Fruit fly (Drosophila melanogaster) whole organism, embryonic: ENCODE measurements around the gene CG43184.

Experiments
- CG1024 ChIP-seq: fragments of 200-800 bp; sonication (Bioruptor generic); IDR thresholded peaks from 2 replicates; pipeline ENCODE4 v1.3.6; 2022; ENCODE audit warnings: missing biosample characterization, missing genetic modification characterization
- CG10267 ChIP-seq: fragments of 200-800 bp; sonication (Bioruptor generic); optimal IDR thresholded peaks from 2 replicates; lab custom pipeline; 2018; ENCODE audit warnings: missing biosample characterization, mild to moderate bottlenecking, missing genetic modification characterization, moderate library complexity
- CG10366 ChIP-seq: fragments of 200-800 bp; sonication (Bioruptor generic); IDR thresholded peaks from 2 replicates; pipeline ENCODE4 v1.3.6; 2022; ENCODE audit warnings: missing biosample characterization, missing genetic modification characterization
- CG11398 ChIP-seq: fragments of 200-800 bp; sonication (Bioruptor generic); optimal IDR thresholded peaks from 2 replicates; lab custom pipeline; 2016; ENCODE audit warnings: missing biosample characterization, missing genetic modification characterization
- CG12236 ChIP-seq: fragments of 200-800 bp; sonication (Bioruptor generic); optimal IDR thresholded peaks from 2 replicates; lab custom pipeline; 2016; ENCODE audit warnings: missing biosample characterization, missing genetic modification characterization
- CG12744 ChIP-seq: fragments of 200-800 bp; sonication (Bioruptor generic); optimal IDR thresholded peaks from 2 replicates; lab custom pipeline; 2016; ENCODE audit warnings: missing biosample characterization, missing genetic modification characterization
- CG13624 ChIP-seq: fragments of 200-800 bp; sonication (Bioruptor generic); optimal IDR thresholded peaks from 2 replicates; lab custom pipeline; 2016; ENCODE audit warnings: missing biosample characterization, missing genetic modification characterization
- CG13775 ChIP-seq: fragments of 200-800 bp; sonication (Bioruptor generic); optimal IDR thresholded peaks from 3 replicates; lab custom pipeline; 2017; ENCODE audit warnings: missing biosample characterization, mild to moderate bottlenecking, missing genetic modification characterization
- CG14441 ChIP-seq: fragments of 200-800 bp; sonication (Bioruptor generic); IDR thresholded peaks from 2 replicates; pipeline ENCODE4 v1.3.6; 2022; ENCODE audit warnings: missing biosample characterization, missing genetic modification characterization
- CG1529 ChIP-seq: fragments of 200-800 bp; sonication (Bioruptor generic); optimal IDR thresholded peaks from 3 replicates; lab custom pipeline; 2018; ENCODE audit warnings: missing biosample characterization, missing genetic modification characterization
- CG15696 ChIP-seq: fragments of 200-800 bp; sonication (Bioruptor generic); optimal IDR thresholded peaks from 2 replicates; lab custom pipeline; 2019; ENCODE audit warnings: missing biosample characterization, mild to moderate bottlenecking, missing genetic modification characterization, moderate library complexity
- CG1647 ChIP-seq: fragments of 200-800 bp; sonication (Bioruptor generic); optimal IDR thresholded peaks from 3 replicates; lab custom pipeline; 2016; ENCODE audit warnings: missing biosample characterization, missing genetic modification characterization
- CG16815 ChIP-seq: fragments of 200-800 bp; sonication (Bioruptor generic); optimal IDR thresholded peaks from 3 replicates; lab custom pipeline; 2017; ENCODE audit warnings: missing biosample characterization, mild to moderate bottlenecking, missing genetic modification characterization
- CG16863 ChIP-seq: fragments of 200-800 bp; sonication (Bioruptor generic); optimal IDR thresholded peaks from 3 replicates; lab custom pipeline; 2016; ENCODE audit warnings: missing biosample characterization, missing genetic modification characterization
- CG17186 ChIP-seq: fragments of 200-800 bp; sonication (Bioruptor generic); optimal IDR thresholded peaks from 3 replicates; lab custom pipeline; 2017; ENCODE audit warnings: missing biosample characterization, missing genetic modification reagents, missing genetic modification characterization
- CG1832 ChIP-seq: fragments of 200-800 bp; sonication (Bioruptor generic); optimal IDR thresholded peaks from 2 replicates; lab custom pipeline; 2017; ENCODE audit warnings: missing biosample characterization, mild to moderate bottlenecking, missing genetic modification characterization, inconsistent platforms
- CG30431 ChIP-seq: fragments of 200-800 bp; sonication (Bioruptor generic); optimal IDR thresholded peaks from 2 replicates; lab custom pipeline; 2017; ENCODE audit warnings: missing biosample characterization, missing genetic modification characterization
- CG4707 ChIP-seq: fragments of 200-800 bp; sonication (Bioruptor generic); optimal IDR thresholded peaks from 2 replicates; lab custom pipeline; 2018; ENCODE audit warnings: missing biosample characterization, mild to moderate bottlenecking, missing genetic modification characterization, moderate library complexity
- CG6689 ChIP-seq: fragments of 200-800 bp; sonication (Bioruptor generic); IDR thresholded peaks from 2 replicates; pipeline ENCODE4 v1.3.6; 2022; ENCODE audit warnings: missing biosample characterization, missing genetic modification characterization
- CG6791 ChIP-seq: fragments of 200-800 bp; sonication (Bioruptor generic); IDR thresholded peaks from 3 replicates; pipeline ENCODE4 v1.3.6; 2022; ENCODE audit warnings: missing biosample characterization, missing genetic modification characterization; ENCODE audit not compliant: partially characterized antibody
- CG7372 ChIP-seq: fragments of 200-800 bp; sonication (Bioruptor generic); IDR thresholded peaks from 2 replicates; pipeline ENCODE4 v1.3.6; 2022; ENCODE audit warnings: missing biosample characterization, missing genetic modification characterization
- CG7745 ChIP-seq: fragments of 200-800 bp; sonication (Bioruptor generic); optimal IDR thresholded peaks from 2 replicates; lab custom pipeline; 2018; ENCODE audit warnings: missing biosample characterization, mild to moderate bottlenecking, missing genetic modification characterization, moderate library complexity
- D19A ChIP-seq: fragments of 200-800 bp; optimal IDR thresholded peaks from 3 replicates; lab custom pipeline; 2019; ENCODE audit warnings: missing biosample characterization, mild to moderate bottlenecking, missing genetic modification characterization, moderate library complexity
- D19B ChIP-seq: fragments of 200-800 bp; sonication (Bioruptor generic); optimal IDR thresholded peaks from 2 replicates; lab custom pipeline; 2017; ENCODE audit warnings: missing biosample characterization, mild to moderate bottlenecking, missing genetic modification characterization
- Drgx ChIP-seq: fragments of 200-800 bp; sonication (Bioruptor generic); IDR thresholded peaks from 2 replicates; pipeline ENCODE4 v1.3.6; 2022; ENCODE audit warnings: missing biosample characterization, missing genetic modification characterization
- Elba2 ChIP-seq: fragments of 200-800 bp; sonication (Bioruptor generic); optimal IDR thresholded peaks from 3 replicates; lab custom pipeline; 2016; ENCODE audit warnings: missing biosample characterization, missing genetic modification characterization
- Ets65A ChIP-seq: fragments of 200-800 bp; sonication (Bioruptor generic); peaks from one replicate; lab custom pipeline; 2016; ENCODE audit warnings: missing biosample characterization, missing genetic modification characterization
- Gsc ChIP-seq: fragments of 200-800 bp; sonication (Bioruptor generic); IDR thresholded peaks from 2 replicates; pipeline ENCODE4 v1.3.6; 2022; ENCODE audit warnings: missing biosample characterization, missing genetic modification characterization
- HLH4C ChIP-seq: fragments of 200-800 bp; sonication (Bioruptor generic); IDR thresholded peaks from 3 replicates; pipeline ENCODE4 v1.3.6; 2022; ENCODE audit warnings: missing biosample characterization, missing genetic modification characterization; ENCODE audit not compliant: partially characterized antibody
- Hmx ChIP-seq: fragments of 200-800 bp; sonication (Bioruptor generic); optimal IDR thresholded peaks from 2 replicates; lab custom pipeline; 2016; ENCODE audit warnings: missing biosample characterization, missing genetic modification characterization
- Hr3 ChIP-seq: fragments of 200-800 bp; sonication (Bioruptor generic); optimal IDR thresholded peaks from 3 replicates; lab custom pipeline; 2016; ENCODE audit warnings: missing biosample characterization, missing genetic modification characterization
- Hr51 ChIP-seq, 2 experiments: fragments of 200-800 bp; sonication (Bioruptor generic); optimal IDR thresholded peaks; 2 replicates in 1 of 2; 3 replicates in 1 of 2; lab custom pipeline; 2016 to 2018; ENCODE audit warnings: missing biosample characterization in 2 of 2, missing genetic modification characterization in 2 of 2, mild to moderate bottlenecking in 1 of 2, moderate library complexity in 1 of 2
- Jarid2 ChIP-seq: fragments of 200-800 bp; sonication (Bioruptor generic); optimal IDR thresholded peaks from 3 replicates; lab custom pipeline; 2017; ENCODE audit warnings: mild to moderate bottlenecking, missing biosample characterization, missing genetic modification reagents, missing genetic modification characterization
- MESR4 ChIP-seq: fragments of 200-800 bp; sonication (Bioruptor generic); optimal IDR thresholded peaks from 2 replicates; lab custom pipeline; 2018; ENCODE audit warnings: missing biosample characterization, mild to moderate bottlenecking, missing genetic modification characterization, moderate library complexity
- NFAT ChIP-seq: fragments of 200-800 bp; sonication (Bioruptor generic); IDR thresholded peaks from 2 replicates; pipeline ENCODE4 v1.3.6; 2022; ENCODE audit warnings: missing biosample characterization, missing genetic modification characterization
- Oaz ChIP-seq: fragments of 200-800 bp; sonication (Bioruptor generic); IDR thresholded peaks from 2 replicates; pipeline ENCODE4 v1.3.6; 2022; ENCODE audit warnings: missing biosample characterization, missing genetic modification characterization
- Pdp1 ChIP-seq, 2 experiments: fragments of 200-800 bp; sonication (Bioruptor generic); optimal IDR thresholded peaks; 3 replicates each; lab custom pipeline; 2016; ENCODE audit warnings: missing biosample characterization in 2 of 2, missing genetic modification characterization in 2 of 2, mild to moderate bottlenecking in 1 of 2, moderate library complexity in 1 of 2
- Six4 ChIP-seq: fragments of 200-800 bp; sonication (Bioruptor generic); optimal IDR thresholded peaks from 2 replicates; lab custom pipeline; 2016; ENCODE audit warnings: missing biosample characterization, missing genetic modification characterization
- Sry-β ChIP-seq: fragments of 200-800 bp; sonication (Bioruptor generic); optimal IDR thresholded peaks from 2 replicates; lab custom pipeline; 2018; ENCODE audit warnings: missing biosample characterization, mild to moderate bottlenecking, missing genetic modification characterization, moderate library complexity
- bab2 ChIP-seq: fragments of 200-800 bp; sonication (Bioruptor generic); optimal IDR thresholded peaks from 2 replicates; lab custom pipeline; 2016; ENCODE audit warnings: missing biosample characterization, missing genetic modification characterization
- cas ChIP-seq: fragments of 200-800 bp; sonication (Bioruptor generic); IDR thresholded peaks from 2 replicates; pipeline ENCODE4 v1.3.6; 2022; ENCODE audit warnings: missing biosample characterization, missing genetic modification characterization
- dysf ChIP-seq: fragments of 200-800 bp; sonication (Bioruptor generic); IDR thresholded peaks from 3 replicates; pipeline ENCODE4 v1.3.6; 2022; ENCODE audit warnings: missing biosample characterization, missing genetic modification characterization
- fu2 ChIP-seq: fragments of 200-800 bp; sonication (Bioruptor generic); optimal IDR thresholded peaks from 2 replicates; lab custom pipeline; 2016; ENCODE audit warnings: missing biosample characterization, missing genetic modification characterization
- h ChIP-seq: fragments of >200 bp; optimal IDR thresholded peaks from 2 replicates; lab custom pipeline; 2017
- inv ChIP-seq: fragments of 200-800 bp; sonication (Bioruptor generic); IDR thresholded peaks from 2 replicates; pipeline ENCODE4 v1.3.6; 2022; ENCODE audit warnings: missing biosample characterization, missing genetic modification characterization; ENCODE audit not compliant: partially characterized antibody
- jing ChIP-seq: fragments of 200-800 bp; sonication (Bioruptor generic); optimal IDR thresholded peaks from 2 replicates; lab custom pipeline; 2018; ENCODE audit warnings: missing biosample characterization, mild to moderate bottlenecking, missing genetic modification characterization
- nau ChIP-seq: fragments of 200-800 bp; sonication (Bioruptor generic); optimal IDR thresholded peaks from 3 replicates; lab custom pipeline; 2017; ENCODE audit warnings: missing biosample characterization, mild to moderate bottlenecking, missing genetic modification characterization, missing genetic modification reagents
- pita ChIP-seq: fragments of 200-800 bp; sonication (Bioruptor generic); optimal IDR thresholded peaks from 2 replicates; lab custom pipeline; 2017; ENCODE audit warnings: missing biosample characterization, mild to moderate bottlenecking, missing genetic modification characterization
- psq ChIP-seq: fragments of 200-800 bp; sonication (Bioruptor generic); optimal IDR thresholded peaks from 2 replicates; lab custom pipeline; 2017; ENCODE audit warnings: missing biosample characterization, missing genetic modification characterization
- ro ChIP-seq: fragments of 200-800 bp; sonication (Bioruptor generic); IDR thresholded peaks from 2 replicates; pipeline ENCODE4 v1.3.6; 2022; ENCODE audit warnings: missing biosample characterization, missing genetic modification characterization
- scrt ChIP-seq: fragments of 200-800 bp; sonication (Bioruptor generic); optimal IDR thresholded peaks from 2 replicates; lab custom pipeline; 2018; ENCODE audit warnings: missing biosample characterization, mild to moderate bottlenecking, missing genetic modification characterization, moderate library complexity
- slou ChIP-seq: fragments of 200-800 bp; sonication (Bioruptor generic); optimal IDR thresholded peaks from 3 replicates; lab custom pipeline; 2016; ENCODE audit warnings: missing biosample characterization, missing genetic modification characterization

Gene CG43184

dm6 chr3L:13865484-13865883, 27.9 kb downstream of the CG43184 start:
- TF ChIP-seq CG13624 (GFP tag; lab: Kevin White, UChicago) (no peak), CG16863 (peak; percentile 56), Hmx (GFP tag; lab: Kevin White, UChicago) (no peak), CG13775 (no peak), D19A (tag; lab: Kevin White, UChicago) (peak; percentile 65), CG1529 (peak; percentile 81), Ets65A (GFP tag; lab: Kevin White, UChicago) (no peak), fu2 (GFP tag; lab: Kevin White, UChicago) (no peak), CG11398 (GFP tag; lab: Kevin White, UChicago) (peak; percentile 56), h (lab: Kevin White, UChicago) (no peak), MESR4 (GFP tag; lab: Kevin White, UChicago) (peak; percentile 15), jing (GFP tag; lab: Kevin White, UChicago) (peak; percentile 42), CG12236 (GFP tag; lab: Kevin White, UChicago) (peak; percentile 86), Pdp1 (GFP tag; optimal IDR thresholded peaks at IDR 0.05; lab: Kevin White, UChicago) (peak; percentile 19 to 62), nau (GFP tag; lab: Kevin White, UChicago) (peak; percentile 70), CG6791 (GFP tag; lab: Robert Waterston, UW) (no peak), Elba2 (GFP tag; lab: Kevin White, UChicago) (no peak), bab2 (peak; percentile 79), CG10366 (GFP tag; lab: Robert Waterston, UW) (no peak), CG30431 (GFP tag; lab: Kevin White, UChicago) (peak; percentile 62), CG7372 (GFP tag; lab: Robert Waterston, UW) (no peak), D19B (no peak), CG4707 (GFP tag; lab: Kevin White, UChicago) (peak; percentile 86), Hr51 (GFP tag; optimal IDR thresholded peaks at IDR 0.05; lab: Kevin White, UChicago) (peak in 1 of 2 experiments; percentile 45), CG15696 (tag; lab: Kevin White, UChicago) (peak; percentile 93), CG16815 (GFP tag; lab: Kevin White, UChicago) (no peak), Sry-β (GFP tag; lab: Kevin White, UChicago) (peak; percentile 70), slou (GFP tag; lab: Kevin White, UChicago) (no peak), cas (GFP tag; lab: Robert Waterston, UW) (no peak), CG1647 (peak; percentile 20), ro (GFP tag; lab: Robert Waterston, UW) (no peak), dysf (no peak), CG14441 (no peak), CG7745 (tag; lab: Kevin White, UChicago) (no peak), Hr3 (GFP tag; lab: Kevin White, UChicago) (no peak), CG6689 (no peak), pita (GFP tag; lab: Kevin White, UChicago) (no peak), psq (GFP tag; lab: Kevin White, UChicago) (peak; percentile 2), NFAT (GFP tag; lab: Robert Waterston, UW) (no peak), Six4 (GFP tag; lab: Kevin White, UChicago) (peak; percentile 28), Jarid2 (peak; percentile 59), inv (GFP tag; lab: Robert Waterston, UW) (no peak), CG17186 (peak; percentile 69), CG1024 (GFP tag; lab: Robert Waterston, UW) (peak; percentile 11; the same call in 1 of the 2 replicates), CG10267 (tag; lab: Kevin White, UChicago) (peak; percentile 51), Oaz (GFP tag; lab: Robert Waterston, UW) (no peak), CG12744 (no peak), Drgx (GFP tag; lab: Robert Waterston, UW) (no peak), HLH4C (GFP tag; lab: Robert Waterston, UW) (no peak), scrt (GFP tag; lab: Kevin White, UChicago) (peak; percentile 6), Gsc (GFP tag; lab: Robert Waterston, UW) (no peak), CG1832 (GFP tag; lab: Kevin White, UChicago) (no peak)
